Fruit fly (Drosophila melanogaster) whole organism, embryonic: Measurements from ENCODE around the gene CG7179.
A peak's percentile ranks its signal among the peaks of the same experiment; 100 is the strongest.

Experiments
- Adf1 ChIP-seq: fragments of 200-800 bp; sonication (Bioruptor generic); IDR thresholded peaks from 2 replicates; pipeline ENCODE4 v1.3.6; 2022; ENCODE audit warnings: missing biosample characterization, missing genetic modification characterization
- B-H1 ChIP-seq: fragments of 200-800 bp; sonication (Bioruptor generic); IDR thresholded peaks from 3 replicates; pipeline ENCODE4 v1.3.6; 2022; ENCODE audit warnings: missing biosample characterization, missing genetic modification characterization
- CG12659 ChIP-seq: fragments of 200-800 bp; sonication (Bioruptor generic); optimal IDR thresholded peaks from 3 replicates; lab custom pipeline; 2017; ENCODE audit warnings: mild to moderate bottlenecking, missing biosample characterization, missing genetic modification reagents, missing genetic modification characterization
- CG12769 ChIP-seq: fragments of 200-800 bp; sonication (Bioruptor generic); optimal IDR thresholded peaks from 2 replicates; lab custom pipeline; 2019; ENCODE audit warnings: missing biosample characterization, mild to moderate bottlenecking, missing genetic modification characterization, moderate library complexity
- CG13287 ChIP-seq: fragments of 200-800 bp; sonication (Bioruptor generic); IDR thresholded peaks from 2 replicates; pipeline ENCODE4 v1.3.6; 2022; ENCODE audit warnings: missing biosample characterization, missing genetic modification characterization; ENCODE audit not compliant: partially characterized antibody
- CG13624 ChIP-seq: fragments of 200-800 bp; sonication (Bioruptor generic); optimal IDR thresholded peaks from 2 replicates; lab custom pipeline; 2016; ENCODE audit warnings: missing biosample characterization, missing genetic modification characterization
- CG17186 ChIP-seq: fragments of 200-800 bp; sonication (Bioruptor generic); optimal IDR thresholded peaks from 3 replicates; lab custom pipeline; 2017; ENCODE audit warnings: missing biosample characterization, missing genetic modification reagents, missing genetic modification characterization
- CG17385 ChIP-seq: fragments of 200-800 bp; sonication (Bioruptor generic); optimal IDR thresholded peaks from 3 replicates; lab custom pipeline; 2018; ENCODE audit warnings: missing biosample characterization, mild to moderate bottlenecking, missing genetic modification characterization
- CG1832 ChIP-seq: fragments of 200-800 bp; sonication (Bioruptor generic); optimal IDR thresholded peaks from 2 replicates; lab custom pipeline; 2017; ENCODE audit warnings: missing biosample characterization, mild to moderate bottlenecking, missing genetic modification characterization, inconsistent platforms
- CG18599 ChIP-seq: fragments of 200-800 bp; sonication (Bioruptor generic); optimal IDR thresholded peaks from 3 replicates; lab custom pipeline; 2017; ENCODE audit warnings: missing biosample characterization, missing genetic modification characterization, mild to moderate bottlenecking, moderate library complexity, missing genetic modification reagents
- CG2120 ChIP-seq: fragments of 200-800 bp; sonication (Bioruptor generic); optimal IDR thresholded peaks from 3 replicates; lab custom pipeline; 2016; ENCODE audit warnings: missing biosample characterization, missing genetic modification characterization
- CG34376 ChIP-seq: fragments of 200-800 bp; sonication (Bioruptor generic); optimal IDR thresholded peaks from 2 replicates; lab custom pipeline; 2018; ENCODE audit warnings: missing biosample characterization, mild to moderate bottlenecking, missing genetic modification characterization
- CG4820 ChIP-seq: fragments of 200-800 bp; sonication (Bioruptor generic); optimal IDR thresholded peaks from 3 replicates; lab custom pipeline; 2016; ENCODE audit warnings: missing biosample characterization, missing genetic modification characterization
- CG6854 ChIP-seq: fragments of 200-800 bp; sonication (Bioruptor generic); optimal IDR thresholded peaks from 3 replicates; lab custom pipeline; 2017; ENCODE audit warnings: missing biosample characterization, mild to moderate bottlenecking, missing genetic modification characterization
- CG7987 ChIP-seq: fragments of 200-800 bp; sonication (Bioruptor generic); optimal IDR thresholded peaks from 2 replicates; lab custom pipeline; 2018; ENCODE audit warnings: missing biosample characterization, mild to moderate bottlenecking, missing genetic modification characterization, moderate library complexity
- CG8924 ChIP-seq: fragments of 200-800 bp; optimal IDR thresholded peaks from 3 replicates; lab custom pipeline; 2019; ENCODE audit warnings: missing biosample characterization, mild to moderate bottlenecking, missing genetic modification characterization, moderate library complexity
- CG9817 ChIP-seq: fragments of 200-800 bp; sonication (Bioruptor generic); optimal IDR thresholded peaks from 2 replicates; lab custom pipeline; 2018; ENCODE audit warnings: missing biosample characterization, mild to moderate bottlenecking, missing genetic modification characterization, moderate library complexity
- Dll ChIP-seq: fragments of 200-800 bp; sonication (Bioruptor generic); IDR thresholded peaks from 4 replicates; pipeline ENCODE4 v1.3.6; 2022; ENCODE audit warnings: missing biosample characterization, missing genetic modification characterization; ENCODE audit not compliant: partially characterized antibody
- Dp ChIP-seq: fragments of 200-800 bp; sonication (Bioruptor generic); optimal IDR thresholded peaks from 2 replicates; lab custom pipeline; 2018; ENCODE audit warnings: missing biosample characterization, mild to moderate bottlenecking, missing genetic modification characterization, moderate library complexity
- Dref ChIP-seq: fragments of 200-800 bp; sonication (Bioruptor generic); IDR thresholded peaks from 2 replicates; pipeline ENCODE4 v1.3.6; 2022; ENCODE audit warnings: missing biosample characterization, missing genetic modification characterization
- ERR ChIP-seq: fragments of 200-800 bp; sonication (Bioruptor generic); optimal IDR thresholded peaks from 2 replicates; lab custom pipeline; 2016; ENCODE audit warnings: missing biosample characterization, missing genetic modification characterization
- Fer1 ChIP-seq: fragments of 200-800 bp; sonication (Bioruptor generic); optimal IDR thresholded peaks from 2 replicates; lab custom pipeline; 2017; ENCODE audit warnings: missing biosample characterization, mild to moderate bottlenecking, missing genetic modification characterization
- HmgZ ChIP-seq: fragments of 200-800 bp; sonication (Bioruptor generic); optimal IDR thresholded peaks from 2 replicates; lab custom pipeline; 2018; ENCODE audit warnings: missing biosample characterization, mild to moderate bottlenecking, missing genetic modification characterization
- Hmr ChIP-seq: fragments of 200-800 bp; sonication (Bioruptor generic); optimal IDR thresholded peaks from 3 replicates; lab custom pipeline; 2017; ENCODE audit warnings: mild to moderate bottlenecking, missing biosample characterization, missing genetic modification reagents, missing genetic modification characterization
- Hsf ChIP-seq: fragments of 200-800 bp; sonication (Bioruptor generic); optimal IDR thresholded peaks from 3 replicates; lab custom pipeline; 2016; ENCODE audit warnings: missing biosample characterization, missing genetic modification characterization
- Med ChIP-seq: fragments of 200-800 bp; sonication (Bioruptor generic); peaks from one replicate; lab custom pipeline; 2016; ENCODE audit warnings: missing biosample characterization, missing genetic modification characterization, mild to moderate bottlenecking, inconsistent platforms, moderate library complexity
- NFAT ChIP-seq: fragments of 200-800 bp; sonication (Bioruptor generic); IDR thresholded peaks from 2 replicates; pipeline ENCODE4 v1.3.6; 2022; ENCODE audit warnings: missing biosample characterization, missing genetic modification characterization
- Pdp1 ChIP-seq, 2 experiments: fragments of 200-800 bp; sonication (Bioruptor generic); optimal IDR thresholded peaks; 3 replicates each; lab custom pipeline; 2016; ENCODE audit warnings: missing biosample characterization in 2 of 2, missing genetic modification characterization in 2 of 2, mild to moderate bottlenecking in 1 of 2, moderate library complexity in 1 of 2
- Ptx1 ChIP-seq: fragments of 200-800 bp; sonication (Bioruptor generic); IDR thresholded peaks from 2 replicates; pipeline ENCODE4 v1.3.6; 2022; ENCODE audit warnings: missing biosample characterization, missing genetic modification characterization
- Scr ChIP-seq: fragments of 200-800 bp; sonication (Bioruptor generic); IDR thresholded peaks from 2 replicates; pipeline ENCODE4 v1.3.6; 2022; ENCODE audit warnings: missing biosample characterization, missing genetic modification characterization; ENCODE audit not compliant: partially characterized antibody
- abd-A ChIP-seq: fragments of 200-800 bp; sonication (Bioruptor generic); optimal IDR thresholded peaks from 3 replicates; lab custom pipeline; 2019; ENCODE audit warnings: missing biosample characterization, mild to moderate bottlenecking, missing genetic modification characterization, moderate library complexity
- corto ChIP-seq: fragments of 200-800 bp; sonication (Bioruptor generic); optimal IDR thresholded peaks from 2 replicates; lab custom pipeline; 2016; ENCODE audit warnings: missing biosample characterization, mild to moderate bottlenecking, missing genetic modification characterization, moderate library complexity
- crol ChIP-seq: fragments of 200-800 bp; sonication (Bioruptor generic); IDR thresholded peaks from 2 replicates; pipeline ENCODE4 v1.3.6; 2022; ENCODE audit warnings: missing biosample characterization, missing genetic modification characterization
- ftz-f1 ChIP-seq: fragments of 200-800 bp; sonication (Bioruptor generic); optimal IDR thresholded peaks from 2 replicates; lab custom pipeline; 2016; ENCODE audit warnings: missing biosample characterization, missing genetic modification characterization
- grau ChIP-seq: fragments of 200-800 bp; optimal IDR thresholded peaks from 3 replicates; lab custom pipeline; 2019; ENCODE audit warnings: missing biosample characterization, mild to moderate bottlenecking, missing genetic modification characterization, moderate library complexity
- hbn ChIP-seq: fragments of 200-800 bp; sonication (Bioruptor generic); IDR thresholded peaks from 2 replicates; pipeline ENCODE4 v1.3.6; 2022; ENCODE audit warnings: missing biosample characterization, missing genetic modification characterization; ENCODE audit not compliant: partially characterized antibody
- lab ChIP-seq: fragments of 200-800 bp; sonication (Bioruptor generic); optimal IDR thresholded peaks from 3 replicates; lab custom pipeline; 2017; ENCODE audit warnings: missing biosample characterization, missing genetic modification characterization, mild to moderate bottlenecking, moderate library complexity, missing genetic modification reagents
- maf-S ChIP-seq: fragments of 200-800 bp; sonication (Bioruptor generic); optimal IDR thresholded peaks from 2 replicates; lab custom pipeline; 2016; ENCODE audit warnings: missing biosample characterization, missing genetic modification characterization
- mirr ChIP-seq: fragments of 200-800 bp; sonication (Bioruptor generic); optimal IDR thresholded peaks from 3 replicates; lab custom pipeline; 2018; ENCODE audit warnings: missing biosample characterization, mild to moderate bottlenecking, missing genetic modification characterization
- nerfin-1 ChIP-seq: fragments of 200-800 bp; sonication (Bioruptor generic); optimal IDR thresholded peaks from 3 replicates; lab custom pipeline; 2019; ENCODE audit warnings: missing biosample characterization, mild to moderate bottlenecking, missing genetic modification characterization, moderate library complexity
- nerfin-2 ChIP-seq: fragments of 200-800 bp; sonication (Bioruptor generic); IDR thresholded peaks from 2 replicates; pipeline ENCODE4 v1.3.6; 2022; ENCODE audit warnings: missing biosample characterization, missing genetic modification characterization; ENCODE audit not compliant: partially characterized antibody
- nmo ChIP-seq: fragments of 200-800 bp; sonication (Bioruptor generic); optimal IDR thresholded peaks from 2 replicates; lab custom pipeline; 2018; ENCODE audit warnings: missing biosample characterization, mild to moderate bottlenecking, missing genetic modification characterization, moderate library complexity
- onecut ChIP-seq: fragments of 200-800 bp; sonication (Bioruptor generic); IDR thresholded peaks from 2 replicates; pipeline ENCODE4 v1.3.6; 2022; ENCODE audit warnings: missing biosample characterization, missing genetic modification characterization
- pfk ChIP-seq: fragments of 200-800 bp; sonication (Bioruptor generic); optimal IDR thresholded peaks from 2 replicates; lab custom pipeline; 2018; ENCODE audit warnings: missing biosample characterization, mild to moderate bottlenecking, missing genetic modification characterization, moderate library complexity
- pros ChIP-seq: fragments of 200-800 bp; sonication (Bioruptor generic); optimal IDR thresholded peaks from 3 replicates; lab custom pipeline; 2019; ENCODE audit warnings: missing biosample characterization, mild to moderate bottlenecking, missing genetic modification characterization, moderate library complexity
- repo ChIP-seq: fragments of 200-800 bp; sonication (Bioruptor generic); optimal IDR thresholded peaks from 2 replicates; lab custom pipeline; 2016; ENCODE audit warnings: missing biosample characterization, missing genetic modification characterization
- ro ChIP-seq: fragments of 200-800 bp; sonication (Bioruptor generic); IDR thresholded peaks from 2 replicates; pipeline ENCODE4 v1.3.6; 2022; ENCODE audit warnings: missing biosample characterization, missing genetic modification characterization
- row ChIP-seq: fragments of 200-800 bp; sonication (Bioruptor generic); IDR thresholded peaks from 3 replicates; pipeline ENCODE4 v1.3.6; 2022; ENCODE audit warnings: missing biosample characterization, missing genetic modification characterization
- sr ChIP-seq: fragments of 200-800 bp; sonication (Bioruptor generic); IDR thresholded peaks from 3 replicates; pipeline ENCODE4 v1.3.6; 2022; ENCODE audit warnings: missing biosample characterization, missing genetic modification characterization

Gene CG7179

dm6 chr2L:7809699-7810088 lies 31.9 kb upstream of the CG7179 start (continued):
- TF ChIP-seq abd-A (tag; lab: Kevin White, UChicago) (peak; percentile 79), CG12659 (GFP tag; lab: Kevin White, UChicago) (peak; percentile 50), row (GFP tag; lab: Robert Waterston, UW) (peak; percentile 27; the same call in 1 of the 3 replicates), CG12769 (tag; lab: Kevin White, UChicago) (peak; percentile 97), pros (GFP tag; lab: Kevin White, UChicago) (peak; percentile 49), onecut (GFP tag; lab: Robert Waterston, UW) (peak; percentile 26; the same call in 1 of the 2 replicates), ftz-f1 (GFP tag; lab: Kevin White, UChicago) (peak; percentile 72), CG34376 (peak; percentile 49), NFAT (GFP tag; lab: Robert Waterston, UW) (peak; percentile 4; the same call in 1 of the 2 replicates), CG8924 (peak; percentile 11), CG4820 (GFP tag; lab: Kevin White, UChicago) (no peak), CG17385 (GFP tag; lab: Kevin White, UChicago) (peak; percentile 2), nmo (GFP tag; lab: Kevin White, UChicago) (peak; percentile 18), CG17186 (GFP tag; lab: Kevin White, UChicago) (no peak), grau (tag; lab: Kevin White, UChicago) (peak; percentile 70), CG9817 (tag; lab: Kevin White, UChicago) (peak; percentile 7), ro (GFP tag; lab: Robert Waterston, UW) (no peak), Med (GFP tag; lab: Kevin White, UChicago) (peak; percentile 91), CG1832 (GFP tag; lab: Kevin White, UChicago) (peak; percentile 74), corto (GFP tag; lab: Kevin White, UChicago) (no peak), Scr (GFP tag; lab: Robert Waterston, UW) (no peak), Ptx1 (GFP tag; lab: Robert Waterston, UW) (0 out of 2 replicates have a peak, but pooled peaks have one; percentile 7), Adf1 (GFP tag; lab: Robert Waterston, UW) (peak; percentile 74), CG13624 (GFP tag; lab: Kevin White, UChicago) (peak; percentile 61), Pdp1 (GFP tag; optimal IDR thresholded peaks at IDR 0.05; lab: Kevin White, UChicago) (peak in 1 of 2 experiments; percentile 92), ERR (GFP tag; lab: Kevin White, UChicago) (peak; percentile 8), B-H1 (GFP tag; lab: Robert Waterston, UW) (no peak), crol (GFP tag; lab: Robert Waterston, UW) (peak; percentile 96), Hsf (no peak), mirr (GFP tag; lab: Kevin White, UChicago) (peak; percentile 89), sr (GFP tag; lab: Robert Waterston, UW) (peak; percentile 26; the same call in 1 of the 3 replicates), Hmr (GFP tag; lab: Kevin White, UChicago) (peak; percentile 57), pfk (GFP tag; lab: Kevin White, UChicago) (peak; percentile 40), lab (peak; percentile 46), CG6854 (GFP tag; lab: Kevin White, UChicago) (no peak), CG7987 (peak; percentile 63), nerfin-2 (GFP tag; lab: Robert Waterston, UW) (peak; percentile 26; the same call in 1 of the 2 replicates), CG18599 (GFP tag; lab: Kevin White, UChicago) (peak; percentile 57), hbn (GFP tag; lab: Robert Waterston, UW) (peak; percentile 26), CG13287 (GFP tag; lab: Robert Waterston, UW) (peak; percentile 58; the same call in 1 of the 2 replicates), maf-S (GFP tag; lab: Kevin White, UChicago) (no peak), Fer1 (peak; percentile 46), HmgZ (peak; percentile 69), repo (no peak), nerfin-1 (peak; percentile 95), Dp (GFP tag; lab: Kevin White, UChicago) (peak; percentile 38), Dll (GFP tag; lab: Robert Waterston, UW) (peak; percentile 34; the same call in 1 of the 4 replicates), CG2120 (GFP tag; lab: Kevin White, UChicago) (peak; percentile 29), Dref (GFP tag; lab: Robert Waterston, UW) (0 out of 2 replicates have a peak, but pooled peaks have one; percentile 35)
